Fruit fly (Drosophila melanogaster) whole organism, embryonic: ENCODE data around the gene CG32573.

Experiments used
- Antp ChIP-seq: fragments of 200-800 bp; sonication (Bioruptor generic); optimal IDR thresholded peaks from 3 replicates; lab custom pipeline; 2016; ENCODE audit warnings: missing biosample characterization, missing genetic modification characterization
- Asciz ChIP-seq: fragments of 200-800 bp; sonication (Bioruptor generic); optimal IDR thresholded peaks from 2 replicates; lab custom pipeline; 2017; ENCODE audit warnings: missing biosample characterization, mild to moderate bottlenecking, missing genetic modification characterization, missing genetic modification reagents
- Awh ChIP-seq: fragments of 200-800 bp; sonication (Bioruptor generic); IDR thresholded peaks from 2 replicates; pipeline ENCODE4, ENCODE4 v1.3.6; 2022; ENCODE audit warnings: missing biosample characterization, missing genetic modification characterization
- BEAF-32 ChIP-seq: fragments of 200-800 bp; sonication (Bioruptor generic); optimal IDR thresholded peaks from 3 replicates; lab custom pipeline; 2017; ENCODE audit warnings: missing biosample characterization, missing genetic modification characterization, mild to moderate bottlenecking, moderate library complexity, missing genetic modification reagents
- Bteb2 ChIP-seq: fragments of 200-800 bp; sonication (Bioruptor generic); optimal IDR thresholded peaks from 2 replicates; lab custom pipeline; 2016; ENCODE audit warnings: missing biosample characterization, missing genetic modification characterization
- CG10209 ChIP-seq: fragments of 200-800 bp; sonication (Bioruptor generic); optimal IDR thresholded peaks from 3 replicates; lab custom pipeline; 2017; ENCODE audit warnings: missing biosample characterization, mild to moderate bottlenecking, missing genetic modification characterization, missing genetic modification reagents
- CG10959 ChIP-seq: fragments of 200-800 bp; sonication (Bioruptor generic); IDR thresholded peaks from 2 replicates; pipeline ENCODE4 v1.3.6; 2022; ENCODE audit warnings: missing biosample characterization, missing genetic modification characterization
- CG11560 ChIP-seq: fragments of 200-800 bp; sonication (Bioruptor generic); IDR thresholded peaks from 3 replicates; pipeline ENCODE4 v1.3.6; 2022; ENCODE audit warnings: missing biosample characterization, missing genetic modification characterization
- CG13424 ChIP-seq: fragments of 200-800 bp; sonication (Bioruptor generic); optimal IDR thresholded peaks from 2 replicates; lab custom pipeline; 2019; ENCODE audit warnings: missing biosample characterization, mild to moderate bottlenecking, missing genetic modification characterization, moderate library complexity
- CG1529 ChIP-seq: fragments of 200-800 bp; sonication (Bioruptor generic); optimal IDR thresholded peaks from 3 replicates; lab custom pipeline; 2018; ENCODE audit warnings: missing biosample characterization, missing genetic modification characterization
- CG17186 ChIP-seq: fragments of 200-800 bp; sonication (Bioruptor generic); optimal IDR thresholded peaks from 3 replicates; lab custom pipeline; 2017; ENCODE audit warnings: missing biosample characterization, missing genetic modification reagents, missing genetic modification characterization
- CG17612 ChIP-seq: fragments of 200-800 bp; sonication (Bioruptor generic); IDR thresholded peaks from 2 replicates; pipeline ENCODE4 v1.3.6; 2022; ENCODE audit warnings: missing biosample characterization, missing genetic modification characterization
- CG2116 ChIP-seq: fragments of 200-800 bp; sonication (Bioruptor generic); optimal IDR thresholded peaks from 3 replicates; lab custom pipeline; 2018; ENCODE audit warnings: missing biosample characterization, mild to moderate bottlenecking, missing genetic modification characterization
- CG2129 ChIP-seq: fragments of 200-800 bp; sonication (Bioruptor generic); IDR thresholded peaks from 2 replicates; pipeline ENCODE4 v1.3.6; 2022; ENCODE audit warnings: missing biosample characterization, missing genetic modification characterization; ENCODE audit not compliant: partially characterized antibody
- CG3065 ChIP-seq: fragments of 200-800 bp; sonication (Bioruptor generic); optimal IDR thresholded peaks from 2 replicates; lab custom pipeline; 2016; ENCODE audit warnings: missing biosample characterization, missing genetic modification characterization
- CG3726 ChIP-seq: fragments of 200-800 bp; sonication (Bioruptor generic); IDR thresholded peaks from 3 replicates; pipeline ENCODE4, ENCODE4 v1.3.6; 2022; ENCODE audit warnings: missing biosample characterization, missing genetic modification characterization
- CG6689 ChIP-seq: fragments of 200-800 bp; sonication (Bioruptor generic); IDR thresholded peaks from 2 replicates; pipeline ENCODE4 v1.3.6; 2022; ENCODE audit warnings: missing biosample characterization, missing genetic modification characterization
- CG7271 ChIP-seq: fragments of 200-800 bp; sonication (Bioruptor generic); optimal IDR thresholded peaks from 2 replicates; lab custom pipeline; 2018; ENCODE audit warnings: missing biosample characterization, mild to moderate bottlenecking, missing genetic modification characterization, moderate library complexity
- CG7372 ChIP-seq: fragments of 200-800 bp; sonication (Bioruptor generic); IDR thresholded peaks from 2 replicates; pipeline ENCODE4 v1.3.6; 2022; ENCODE audit warnings: missing biosample characterization, missing genetic modification characterization
- CG9609 ChIP-seq: fragments of 200-800 bp; sonication (Bioruptor generic); optimal IDR thresholded peaks from 3 replicates; lab custom pipeline; 2016; ENCODE audit warnings: missing biosample characterization, missing genetic modification characterization
- CG9876 ChIP-seq: fragments of 200-800 bp; sonication (Bioruptor generic); optimal IDR thresholded peaks from 2 replicates; lab custom pipeline; 2016; ENCODE audit warnings: missing biosample characterization, missing genetic modification characterization
- CrebB ChIP-seq: fragments of 200-800 bp; sonication (Bioruptor generic); optimal IDR thresholded peaks from 3 replicates; lab custom pipeline; 2018; ENCODE audit warnings: missing biosample characterization, mild to moderate bottlenecking, missing genetic modification characterization
- Dll ChIP-seq: fragments of 200-800 bp; sonication (Bioruptor generic); IDR thresholded peaks from 4 replicates; pipeline ENCODE4 v1.3.6; 2022; ENCODE audit warnings: missing biosample characterization, missing genetic modification characterization; ENCODE audit not compliant: partially characterized antibody
- ERR ChIP-seq: fragments of 200-800 bp; sonication (Bioruptor generic); optimal IDR thresholded peaks from 2 replicates; lab custom pipeline; 2016; ENCODE audit warnings: missing biosample characterization, missing genetic modification characterization
- Elba2 ChIP-seq: fragments of 200-800 bp; sonication (Bioruptor generic); optimal IDR thresholded peaks from 3 replicates; lab custom pipeline; 2016; ENCODE audit warnings: missing biosample characterization, missing genetic modification characterization
- Gsc ChIP-seq: fragments of 200-800 bp; sonication (Bioruptor generic); IDR thresholded peaks from 2 replicates; pipeline ENCODE4 v1.3.6; 2022; ENCODE audit warnings: missing biosample characterization, missing genetic modification characterization
- Hmx ChIP-seq: fragments of 200-800 bp; sonication (Bioruptor generic); optimal IDR thresholded peaks from 2 replicates; lab custom pipeline; 2016; ENCODE audit warnings: missing biosample characterization, missing genetic modification characterization
- Hr39 ChIP-seq: fragments of >200 bp; optimal IDR thresholded peaks from 2 replicates; lab custom pipeline; 2017
- Pdp1 ChIP-seq, 2 experiments: fragments of 200-800 bp; sonication (Bioruptor generic); optimal IDR thresholded peaks; 3 replicates each; lab custom pipeline; 2016; ENCODE audit warnings: missing biosample characterization in 2 of 2, missing genetic modification characterization in 2 of 2, mild to moderate bottlenecking in 1 of 2, moderate library complexity in 1 of 2
- Ptx1 ChIP-seq: fragments of 200-800 bp; sonication (Bioruptor generic); IDR thresholded peaks from 2 replicates; pipeline ENCODE4 v1.3.6; 2022; ENCODE audit warnings: missing biosample characterization, missing genetic modification characterization
- Taf1 ChIP-seq: fragments of 200-800 bp; sonication (Bioruptor generic); IDR thresholded peaks from 2 replicates; pipeline ENCODE4 v1.3.6; 2022; ENCODE audit warnings: missing biosample characterization, missing genetic modification characterization
- YL-1 ChIP-seq: fragments of 200-800 bp; sonication (Bioruptor generic); optimal IDR thresholded peaks from 3 replicates; lab custom pipeline; 2017; ENCODE audit warnings: missing biosample characterization, mild to moderate bottlenecking, missing genetic modification characterization
- ara ChIP-seq: fragments of 200-800 bp; sonication (Bioruptor generic); IDR thresholded peaks from 2 replicates; pipeline ENCODE4 v1.3.6; 2022; ENCODE audit warnings: missing biosample characterization, missing genetic modification characterization
- bowl ChIP-seq: fragments of 200-800 bp; sonication (Bioruptor generic); IDR thresholded peaks from 2 replicates; pipeline ENCODE4 v1.3.6; 2022; ENCODE audit warnings: missing biosample characterization, missing genetic modification characterization
- chn ChIP-seq: fragments of 200-800 bp; sonication (Bioruptor generic); optimal IDR thresholded peaks from 2 replicates; lab custom pipeline; 2016; ENCODE audit warnings: missing biosample characterization, missing genetic modification characterization
- ci ChIP-seq: fragments of 200-800 bp; sonication (Bioruptor generic); IDR thresholded peaks from 3 replicates; pipeline ENCODE4 v1.3.6; 2022; ENCODE audit warnings: missing biosample characterization, missing genetic modification characterization
- crc ChIP-seq: fragments of 200-800 bp; sonication (Bioruptor generic); optimal IDR thresholded peaks from 2 replicates; lab custom pipeline; 2016; ENCODE audit warnings: missing biosample characterization, missing genetic modification characterization
- crp ChIP-seq, 2 experiments: fragments of 200-800 bp; sonication (Bioruptor generic); optimal IDR thresholded peaks; 2 replicates in 1 of 2; 3 replicates in 1 of 2; lab custom pipeline; 2017; ENCODE audit warnings: missing biosample characterization in 2 of 2, missing genetic modification characterization in 2 of 2, mild to moderate bottlenecking in 1 of 2, moderate library complexity in 1 of 2
- emc ChIP-seq: fragments of 200-800 bp; sonication (Bioruptor generic); optimal IDR thresholded peaks from 2 replicates; lab custom pipeline; 2016; ENCODE audit warnings: missing biosample characterization, missing genetic modification characterization
- eyg ChIP-seq: fragments of 200-800 bp; sonication (Bioruptor generic); optimal IDR thresholded peaks from 3 replicates; lab custom pipeline; 2016; ENCODE audit warnings: missing biosample characterization, missing genetic modification characterization
- hkb ChIP-seq, 2 experiments: fragments of 200-800 bp in 1 of 2; fragments of >200 bp in 1 of 2; sonication (Bioruptor generic) in 1 of 2; IDR thresholded peaks in 1 of 2; optimal IDR thresholded peaks in 1 of 2; 2 replicates each; pipeline versions ENCODE4 v1.3.6 to Lab custom; 2017 to 2022; ENCODE audit warnings: missing biosample characterization in 1 of 2, missing genetic modification characterization in 1 of 2
- lmd ChIP-seq: fragments of 200-800 bp; sonication (Bioruptor generic); IDR thresholded peaks from 2 replicates; pipeline ENCODE4 v1.3.6; 2022; ENCODE audit warnings: missing biosample characterization, missing genetic modification characterization
- luna ChIP-seq: fragments of 200-800 bp; sonication (Bioruptor generic); optimal IDR thresholded peaks from 2 replicates; lab custom pipeline; 2016; ENCODE audit warnings: missing biosample characterization, missing genetic modification characterization
- mirr ChIP-seq: fragments of 200-800 bp; sonication (Bioruptor generic); optimal IDR thresholded peaks from 3 replicates; lab custom pipeline; 2018; ENCODE audit warnings: missing biosample characterization, mild to moderate bottlenecking, missing genetic modification characterization
- pzg ChIP-seq: fragments of 200-800 bp; sonication (Bioruptor generic); optimal IDR thresholded peaks from 3 replicates; lab custom pipeline; 2018; ENCODE audit warnings: missing biosample characterization, mild to moderate bottlenecking, missing genetic modification characterization, moderate library complexity
- run ChIP-seq: fragments of 200-800 bp; sonication (Bioruptor generic); optimal IDR thresholded peaks from 3 replicates; lab custom pipeline; 2018; ENCODE audit warnings: missing biosample characterization, mild to moderate bottlenecking, missing genetic modification characterization
- schlank ChIP-seq: fragments of 200-800 bp; sonication (Bioruptor generic); optimal IDR thresholded peaks from 2 replicates; lab custom pipeline; 2018; ENCODE audit warnings: missing biosample characterization, mild to moderate bottlenecking, missing genetic modification characterization
- sens-2 ChIP-seq: fragments of 200-800 bp; sonication (Bioruptor generic); IDR thresholded peaks from 2 replicates; pipeline ENCODE4 v1.3.6; 2022; ENCODE audit warnings: missing biosample characterization, missing genetic modification characterization
- tna ChIP-seq: fragments of 200-800 bp; sonication (Bioruptor generic); IDR thresholded peaks from 2 replicates; pipeline ENCODE4 v1.3.6; 2022; ENCODE audit warnings: missing biosample characterization, missing genetic modification characterization; ENCODE audit not compliant: partially characterized antibody
- unc-4 ChIP-seq: fragments of 200-800 bp; sonication (Bioruptor generic); IDR thresholded peaks from 2 replicates; pipeline ENCODE4 v1.3.6; 2022; ENCODE audit warnings: missing biosample characterization, missing genetic modification characterization; ENCODE audit not compliant: partially characterized antibody
- wor ChIP-seq: fragments of 200-800 bp; sonication (Bioruptor generic); IDR thresholded peaks from 2 replicates; pipeline ENCODE4 v1.3.6; 2022; ENCODE audit warnings: missing biosample characterization, missing genetic modification characterization

Gene CG32573

dm6 chrX:16644535-16645131 is 6.5 kb upstream of the CG32573 start (continued):
- TF ChIP-seq CG9609 (GFP tag; lab: Kevin White, UChicago) (no peak), lmd (no peak), hkb (optimal IDR thresholded peaks at IDR 0.05; lab: Kevin White, UChicago) (no peak), hkb (GFP tag; IDR thresholded peaks at IDR 0.05; lab: Robert Waterston, UW) (peak; percentile 51; the same call in 1 of the 2 replicates), unc-4 (GFP tag; lab: Robert Waterston, UW) (no peak), crp (GFP tag; optimal IDR thresholded peaks at IDR 0.05; lab: Kevin White, UChicago) (no peak), Awh (GFP tag; lab: Robert Waterston, UW) (peak; percentile 75), tna (GFP tag; lab: Robert Waterston, UW) (no peak), CG11560 (tag; lab: Robert Waterston, UW) (no peak), Asciz (GFP tag; lab: Kevin White, UChicago) (peak; percentile 64), eyg (no peak), Bteb2 (GFP tag; lab: Kevin White, UChicago) (no peak), BEAF-32 (GFP tag; lab: Kevin White, UChicago) (no peak), ara (no peak), Hr39 (no peak), Hmx (GFP tag; lab: Kevin White, UChicago) (no peak), sens-2 (GFP tag; lab: Robert Waterston, UW) (no peak), CG6689 (GFP tag; lab: Robert Waterston, UW) (peak; percentile 25; the same call in 1 of the 2 replicates), Elba2 (GFP tag; lab: Kevin White, UChicago) (no peak), wor (no peak), CG10959 (GFP tag; lab: Robert Waterston, UW) (no peak), mirr (peak; percentile 25), CrebB (tag; lab: Kevin White, UChicago) (peak; percentile 60), CG17612 (GFP tag; lab: Robert Waterston, UW) (no peak), CG10209 (GFP tag; lab: Kevin White, UChicago) (peak; percentile 71), luna (GFP tag; lab: Kevin White, UChicago) (no peak), emc (GFP tag; lab: Kevin White, UChicago) (no peak), Ptx1 (GFP tag; lab: Robert Waterston, UW) (no peak), CG3726 (no peak), Antp (GFP tag; lab: Kevin White, UChicago) (no peak), schlank (no peak), CG13424 (tag; lab: Kevin White, UChicago) (peak; percentile 36), ci (GFP tag; lab: Robert Waterston, UW) (peak; percentile 83), run (tag; lab: Kevin White, UChicago) (peak; percentile 73), YL-1 (peak; percentile 1), Taf1 (GFP tag; lab: Robert Waterston, UW) (no peak), CG7271 (tag; lab: Kevin White, UChicago) (no peak), CG1529 (GFP tag; lab: Kevin White, UChicago) (peak; percentile 52), pzg (GFP tag; lab: Kevin White, UChicago) (no peak), Dll (GFP tag; lab: Robert Waterston, UW) (0 out of 4 replicates have a peak, but pooled peaks have one; percentile 14), ERR (GFP tag; lab: Kevin White, UChicago) (no peak), crc (GFP tag; lab: Kevin White, UChicago) (no peak), CG9876 (no peak), chn (no peak), Gsc (no peak), CG7372 (GFP tag; lab: Robert Waterston, UW) (no peak), CG2116 (GFP tag; lab: Kevin White, UChicago) (peak; percentile 39), CG2129 (no peak), CG3065 (GFP tag; lab: Kevin White, UChicago) (no peak), Pdp1 (GFP tag; optimal IDR thresholded peaks at IDR 0.05; lab: Kevin White, UChicago) (peak in 1 of 2 experiments; percentile 41), CG17186 (GFP tag; lab: Kevin White, UChicago) (no peak), bowl (GFP tag; lab: Robert Waterston, UW) (no peak)
